Worm (Caenorhabditis elegans) whole organism, late embryonic: ENCODE results near the gene W03G11.2.

Source experiments
- C08G9.2 ChIP-seq: sonication (generic microtip); optimal IDR thresholded peaks from 2 replicates; lab custom pipeline; 2016; ENCODE audit warnings: mild to moderate bottlenecking, missing genetic modification characterization, moderate library complexity, missing compliant biosample characterization
- C38D4.7 ChIP-seq: fragments of 200-800 bp; sonication (Bioruptor generic); optimal IDR thresholded peaks from 2 replicates; lab custom pipeline; 2018; ENCODE audit warnings: mild to moderate bottlenecking, missing genetic modification characterization, moderate library complexity, missing compliant biosample characterization
- F13H6.1 ChIP-seq: sonication (generic microtip); optimal IDR thresholded peaks from 2 replicates; lab custom pipeline; 2016; ENCODE audit warnings: missing genetic modification characterization, missing compliant biosample characterization
- K02D7.2 ChIP-seq: sonication (generic microtip); optimal IDR thresholded peaks from 2 replicates; lab custom pipeline; 2017; ENCODE audit warnings: mild to moderate bottlenecking, missing genetic modification characterization, missing compliant biosample characterization
- K09A11.1 ChIP-seq: sonication (generic microtip); optimal IDR thresholded peaks from 2 replicates; lab custom pipeline; 2017; ENCODE audit warnings: antibody characterized with exemption, mild to moderate bottlenecking, missing genetic modification characterization, missing compliant biosample characterization; ENCODE audit not compliant: insufficient read depth
- Y22D7AL.16 ChIP-seq: sonication (generic microtip); optimal IDR thresholded peaks from 2 replicates; lab custom pipeline; 2016; ENCODE audit warnings: missing genetic modification characterization, missing compliant biosample characterization
- ahr-1 ChIP-seq: sonication (generic microtip); optimal IDR thresholded peaks from 2 replicates; lab custom pipeline; 2016; ENCODE audit warnings: missing genetic modification characterization, missing compliant biosample characterization
- ama-1 ChIP-seq: fragments of 150-350 bp; optimal IDR thresholded peaks from 2 replicates; lab custom pipeline; 2014
- ceh-18 ChIP-seq: sonication (generic microtip); optimal IDR thresholded peaks from 2 replicates; lab custom pipeline; 2016; ENCODE audit warnings: missing genetic modification characterization, missing compliant biosample characterization
- ceh-2 ChIP-seq: sonication (generic microtip); optimal IDR thresholded peaks from 2 replicates; lab custom pipeline; 2016; ENCODE audit warnings: missing genotype, missing genetic modification characterization, missing compliant biosample characterization
- ceh-22 ChIP-seq: sonication (generic microtip); optimal IDR thresholded peaks from 2 replicates; lab custom pipeline; 2017; ENCODE audit warnings: missing biosample characterization, missing genetic modification characterization
- ceh-24 ChIP-seq: sonication (generic microtip); optimal IDR thresholded peaks from 2 replicates; lab custom pipeline; 2016; ENCODE audit warnings: mild to moderate bottlenecking, missing genetic modification characterization, missing compliant biosample characterization
- ceh-30 ChIP-seq: fragments of 150-350 bp; optimal IDR thresholded peaks from 2 replicates; lab custom pipeline; 2014; ENCODE audit warnings: missing biosample characterization, missing genetic modification characterization
- ceh-31 ChIP-seq: sonication (generic microtip); optimal IDR thresholded peaks from 2 replicates; lab custom pipeline; 2016; ENCODE audit warnings: missing genetic modification characterization, missing compliant biosample characterization
- ceh-34 ChIP-seq: sonication (generic microtip); optimal IDR thresholded peaks from 2 replicates; lab custom pipeline; 2016; ENCODE audit warnings: mild to moderate bottlenecking, missing genetic modification characterization, missing compliant biosample characterization
- ceh-6 ChIP-seq: fragments of 200-800 bp; sonication (Bioruptor generic); optimal IDR thresholded peaks from 2 replicates; lab custom pipeline; 2018; ENCODE audit warnings: mild to moderate bottlenecking, missing genetic modification characterization, missing compliant biosample characterization
- dmd-4 ChIP-seq: sonication (generic microtip); optimal IDR thresholded peaks from 2 replicates; lab custom pipeline; 2016; ENCODE audit warnings: borderline replicate concordance, missing genetic modification characterization, missing compliant biosample characterization
- elt-4 ChIP-seq: sonication (generic microtip); optimal IDR thresholded peaks from 2 replicates; lab custom pipeline; 2016; ENCODE audit warnings: missing genetic modification characterization, missing compliant biosample characterization
- eyg-1 ChIP-seq: sonication (generic microtip); optimal IDR thresholded peaks from 2 replicates; lab custom pipeline; 2016; ENCODE audit warnings: missing genotype, missing genetic modification characterization, missing compliant biosample characterization
- fax-1 ChIP-seq: sonication (generic microtip); optimal IDR thresholded peaks from 2 replicates; lab custom pipeline; 2016; ENCODE audit warnings: missing genotype, missing genetic modification characterization, missing compliant biosample characterization
- fkh-10 ChIP-seq: fragments of 150-350 bp; optimal IDR thresholded peaks from 2 replicates; lab custom pipeline; 2014; ENCODE audit warnings: missing biosample characterization, missing genetic modification reagents, missing genetic modification characterization
- fkh-6 ChIP-seq: sonication (generic microtip); optimal IDR thresholded peaks from 2 replicates; lab custom pipeline; 2016; ENCODE audit warnings: missing genetic modification characterization, missing compliant biosample characterization
- hlh-30 ChIP-seq: sonication (generic microtip); optimal IDR thresholded peaks from 2 replicates; lab custom pipeline; 2017; ENCODE audit warnings: antibody characterized with exemption, missing genetic modification characterization, missing compliant biosample characterization; ENCODE audit not compliant: insufficient read depth
- hlh-6 ChIP-seq: sonication (generic microtip); optimal IDR thresholded peaks from 2 replicates; lab custom pipeline; 2016; ENCODE audit warnings: missing genotype, missing genetic modification characterization, missing compliant biosample characterization
- hlh-8 ChIP-seq: sonication (generic microtip); optimal IDR thresholded peaks from 2 replicates; lab custom pipeline; 2016; ENCODE audit warnings: missing genotype, missing genetic modification characterization, missing compliant biosample characterization
- lim-6 ChIP-seq: sonication (generic microtip); optimal IDR thresholded peaks from 2 replicates; lab custom pipeline; 2016; ENCODE audit warnings: missing genetic modification characterization, missing compliant biosample characterization
- lin-11 ChIP-seq: fragments of 200-800 bp; sonication (Bioruptor generic); optimal IDR thresholded peaks from 2 replicates; lab custom pipeline; 2018; ENCODE audit warnings: mild to moderate bottlenecking, missing genetic modification characterization, missing compliant biosample characterization
- madf-2 ChIP-seq: sonication (generic microtip); optimal IDR thresholded peaks from 2 replicates; lab custom pipeline; 2017; ENCODE audit warnings: missing genetic modification characterization, missing compliant biosample characterization
- nfya-1 ChIP-seq: sonication (generic microtip); optimal IDR thresholded peaks from 2 replicates; lab custom pipeline; 2017; ENCODE audit warnings: missing genetic modification characterization, mild to moderate bottlenecking, missing compliant biosample characterization, antibody characterized with exemption, moderate library complexity
- nhr-11 ChIP-seq: fragments of 150-350 bp; optimal IDR thresholded peaks from 2 replicates; lab custom pipeline; 2014; ENCODE audit warnings: missing biosample characterization, missing genetic modification characterization
- nhr-232 ChIP-seq: sonication (generic microtip); optimal IDR thresholded peaks from 2 replicates; lab custom pipeline; 2016; ENCODE audit warnings: missing genetic modification characterization, missing compliant biosample characterization
- npax-4 ChIP-seq: sonication (generic microtip); optimal IDR thresholded peaks from 2 replicates; lab custom pipeline; 2016; ENCODE audit warnings: missing genetic modification characterization, missing compliant biosample characterization
- odd-2 ChIP-seq: sonication (generic microtip); optimal IDR thresholded peaks from 2 replicates; lab custom pipeline; 2017; ENCODE audit warnings: antibody characterized with exemption, mild to moderate bottlenecking, missing genetic modification characterization, missing compliant biosample characterization
- pat-9 ChIP-seq: fragments of 200-800 bp; sonication (Bioruptor generic); optimal IDR thresholded peaks from 2 replicates; lab custom pipeline; 2018; ENCODE audit warnings: mild to moderate bottlenecking, missing genetic modification characterization, moderate library complexity, missing compliant biosample characterization
- pha-2 ChIP-seq: sonication (generic microtip); optimal IDR thresholded peaks from 2 replicates; lab custom pipeline; 2017; ENCODE audit warnings: mild to moderate bottlenecking, missing genetic modification characterization, missing compliant biosample characterization
- ref-2 ChIP-seq: sonication (generic microtip); optimal IDR thresholded peaks from 2 replicates; lab custom pipeline; 2016; ENCODE audit warnings: missing genetic modification characterization, missing compliant biosample characterization
- sox-4 ChIP-seq: sonication (generic microtip); optimal IDR thresholded peaks from 2 replicates; lab custom pipeline; 2017; ENCODE audit warnings: mild to moderate bottlenecking, missing genetic modification characterization, inconsistent platforms, missing compliant biosample characterization
- tbx-2 ChIP-seq: sonication (generic microtip); optimal IDR thresholded peaks from 2 replicates; lab custom pipeline; 2016; ENCODE audit warnings: missing genetic modification characterization, missing compliant biosample characterization
- tbx-7 ChIP-seq: sonication (generic microtip); optimal IDR thresholded peaks from 2 replicates; lab custom pipeline; 2016; ENCODE audit warnings: missing genotype, missing genetic modification characterization, missing compliant biosample characterization
- unc-3 ChIP-seq, 2 experiments: fragments of 200-800 bp in 1 of 2; sonication (Bioruptor generic) in 1 of 2; sonication (generic microtip) in 1 of 2; conservative IDR thresholded peaks in 1 of 2; optimal IDR thresholded peaks in 1 of 2; 2 replicates each; pipeline versions ENCODE4 v1.3.6 to Lab custom; 2016 to 2022; ENCODE audit warnings: missing compliant biosample characterization in 2 of 2, missing genetic modification characterization in 2 of 2, missing genetic modification reagents in 1 of 2
- unc-55 ChIP-seq: sonication (generic microtip); optimal IDR thresholded peaks from 2 replicates; lab custom pipeline; 2017; ENCODE audit warnings: missing biosample characterization, missing genetic modification reagents, missing genetic modification characterization
- ztf-16 ChIP-seq: sonication (generic microtip); optimal IDR thresholded peaks from 2 replicates; lab custom pipeline; 2017; ENCODE audit warnings: missing genetic modification characterization, missing compliant biosample characterization

The W03G11.2 gene

ce11 chrX:12093992-12094391 is 14.4 kb downstream of the W03G11.2 start:
- TF ChIP-seq pha-2 (tag; lab: Kevin White, UChicago) (no peak), hlh-6 (tag; lab: Kevin White, UChicago) (no peak), npax-4 (tag; lab: Kevin White, UChicago) (no peak), ceh-30 (tag; lab: Kevin White, UChicago) (no peak)

- TF ChIP-seq unc-55 (no peak), K02D7.2 (no peak), C38D4.7 (GFP tag; lab: Kevin White, UChicago) (no peak), F13H6.1 (tag; lab: Kevin White, UChicago) (no peak), odd-2 (tag; lab: Kevin White, UChicago) (no peak), madf-2 (tag; lab: Kevin White, UChicago) (no peak), ama-1 (lab: Kevin White, UChicago) (no peak), lin-11 (tag; lab: Kevin White, UChicago) (no peak), tbx-2 (tag; lab: Kevin White, UChicago) (no peak), ahr-1 (tag; lab: Kevin White, UChicago) (no peak), pha-2 (tag; lab: Kevin White, UChicago) (no peak), ceh-24 (tag; lab: Kevin White, UChicago) (no peak), nfya-1 (no peak), tbx-7 (tag; lab: Kevin White, UChicago) (no peak), fax-1 (no peak), eyg-1 (tag; lab: Kevin White, UChicago) (no peak)
Measured at ce11 chrX:12093043-12093442, 15.4 kb downstream of the W03G11.2 start, which contains the start of gene W03G11.4. W03G11.4 (minus strand) TSS chrX:12093143.

DNA sequence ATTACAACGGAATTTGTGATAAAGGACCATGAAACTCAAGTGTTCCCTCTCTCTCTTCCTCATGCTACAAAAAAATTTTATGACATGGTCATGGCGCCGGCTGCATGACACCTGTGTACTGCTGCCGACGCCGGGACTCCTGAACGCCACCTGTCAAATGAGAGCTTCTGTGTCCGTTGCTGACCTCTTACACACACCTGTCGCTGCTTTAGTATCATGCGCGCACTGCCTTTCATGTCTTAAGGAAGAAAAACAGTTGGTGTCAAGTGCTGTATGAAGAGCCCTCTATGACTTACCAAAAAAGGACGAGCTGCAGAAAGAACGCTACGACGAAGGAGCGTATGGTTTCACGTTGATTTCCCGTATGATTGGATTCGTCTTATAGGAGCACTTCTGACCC is 15.8 kb downstream of the W03G11.2 start:
- no peak for TF ChIP-seq lin-11 (tag; lab: Kevin White, UChicago)
- no peak for TF ChIP-seq elt-4 (tag; lab: Kevin White, UChicago)
- no peak for TF ChIP-seq odd-2 (tag; lab: Kevin White, UChicago)
- no peak for TF ChIP-seq ceh-22 (tag; lab: Kevin White, UChicago)
- TF ChIP-seq C08G9.2: no peak
- TF ChIP-seq nhr-11 (tag; lab: Kevin White, UChicago): no peak
- TF ChIP-seq ceh-2 (tag; lab: Kevin White, UChicago): no peak
- no peak for TF ChIP-seq dmd-4
- no peak for TF ChIP-seq lim-6
- TF ChIP-seq ztf-16: no peak
- TF ChIP-seq nfya-1: no peak
- no peak for TF ChIP-seq hlh-8 (tag; lab: Kevin White, UChicago)
- TF ChIP-seq fkh-6 (tag; lab: Kevin White, UChicago): no peak
- no peak for TF ChIP-seq pha-2 (tag; lab: Kevin White, UChicago)
- TF ChIP-seq fkh-10 (GFP tag; lab: Kevin White, UChicago): no peak

ce11 chrX:12086297-12086696 is 22.1 kb downstream of the W03G11.2 start:
- TF ChIP-seq eyg-1 (tag; lab: Kevin White, UChicago): no peak
- TF ChIP-seq sox-4 (tag; lab: Kevin White, UChicago): no peak
- TF ChIP-seq unc-3 (GFP tag; conservative IDR thresholded peaks at IDR 0.05; lab: Robert Waterston, UW): no peak
- TF ChIP-seq unc-3 (tag; optimal IDR thresholded peaks at IDR 0.05; lab: Kevin White, UChicago): no peak
- no peak for TF ChIP-seq K09A11.1 (tag; lab: Kevin White, UChicago)
- TF ChIP-seq hlh-30: no peak
- TF ChIP-seq ceh-31: peak; percentile 61
- peak; percentile 19 for TF ChIP-seq C08G9.2
- TF ChIP-seq ref-2 (tag; lab: Kevin White, UChicago): no peak
- peak; percentile 4 for TF ChIP-seq ceh-34 (tag; lab: Kevin White, UChicago)
- no peak for TF ChIP-seq nhr-232 (tag; lab: Kevin White, UChicago)
- no peak for TF ChIP-seq ceh-30 (tag; lab: Kevin White, UChicago)
- TF ChIP-seq ceh-18 (tag; lab: Kevin White, UChicago): no peak
- TF ChIP-seq elt-4 (tag; lab: Kevin White, UChicago): peak; percentile 78
- peak; percentile 4 for TF ChIP-seq ceh-6 (GFP tag; lab: Kevin White, UChicago)
- TF ChIP-seq nfya-1: peak; percentile 15
- no peak for TF ChIP-seq Y22D7AL.16 (tag; lab: Kevin White, UChicago)
- no peak for TF ChIP-seq pat-9
